Fruit fly (Drosophila melanogaster): Measurements from ENCODE around the gene CNMaR.

DNA sequence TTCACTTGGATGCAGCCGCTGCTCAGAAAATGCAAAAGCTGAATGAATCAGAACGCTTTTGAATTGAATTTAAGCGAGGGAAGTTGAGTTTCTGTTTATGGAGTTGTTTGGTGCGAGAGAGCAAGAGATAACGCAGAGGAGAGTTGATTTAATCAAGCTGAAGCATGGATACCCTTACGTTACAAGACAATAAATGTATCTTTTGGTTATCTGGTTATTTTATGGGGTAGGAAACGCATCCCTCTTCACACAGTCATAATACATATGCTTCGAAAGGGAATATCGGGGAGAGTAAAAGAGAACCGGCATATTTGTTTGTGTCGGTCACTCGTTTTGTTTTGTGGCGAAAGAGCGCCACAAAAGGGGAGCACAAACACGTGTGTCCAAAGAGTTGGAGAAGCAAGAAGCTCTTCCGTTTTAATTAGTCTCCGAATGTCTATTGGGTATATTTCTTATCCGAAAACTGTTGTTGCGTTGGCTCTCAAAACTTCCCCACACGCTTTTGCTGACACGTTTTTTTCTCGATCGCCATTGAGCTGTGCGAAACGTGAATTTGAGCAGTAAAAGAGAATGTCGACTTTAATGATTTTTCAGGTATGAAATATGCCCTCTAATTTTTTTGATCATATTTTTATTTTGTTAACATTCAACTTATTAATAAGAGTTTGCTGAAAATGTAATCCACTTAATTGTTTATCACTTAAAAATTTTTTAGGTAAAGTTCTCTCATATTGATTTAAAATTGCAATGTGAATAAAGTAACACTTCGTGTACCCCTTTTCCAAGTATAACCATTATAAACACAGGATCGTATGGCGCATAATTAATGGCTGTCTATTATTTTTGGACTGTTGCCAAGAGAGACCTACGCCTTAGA is 53.0 kb downstream of the CNMaR start, which contains the start of gene Prps:
- TF ChIP-seq CG8478 (optimal IDR thresholded peaks at IDR 0.05) (no peak), CTCF (optimal IDR thresholded peaks at IDR 0.05) (no peak)
